Fruit fly (Drosophila melanogaster) S2 (cell line): ENCODE results near the gene drpr.

Source experiments
- CG8478 ChIP-seq: fragments of >200 bp; optimal IDR thresholded peaks from 2 replicates; lab custom pipeline; 2018
- CTCF ChIP-seq, 2 experiments: fragments of >200 bp; optimal IDR thresholded peaks; 2 replicates each; lab custom pipeline; 2018

- TF ChIP-seq CTCF (optimal IDR thresholded peaks at IDR 0.05; lab: Kevin White, UChicago) (no peak), CG8478 (lab: Kevin White, UChicago) (no peak)
Measured at dm6 chr3L:1727431-1727830, 3.5 kb downstream of the drpr start.
